Worm (Caenorhabditis elegans) whole organism, L3 larva: ENCODE measurements around the gene tctn-1.

Experiments used
- ama-1 ChIP-seq: fragments of 150-350 bp; optimal IDR thresholded peaks from 2 replicates; lab custom pipeline; 2018
- elt-3 ChIP-seq, 3 experiments: fragments of 150-350 bp in 1 of 3; sonication (generic microtip) in 2 of 3; optimal IDR thresholded peaks; 2 replicates in 2 of 3; 4 replicates in 1 of 3; lab custom pipeline; 2014 to 2017; ENCODE audit warnings: missing biosample characterization in 3 of 3, missing genetic modification characterization in 3 of 3
- eor-1 ChIP-seq, 2 experiments: fragments of 150-350 bp; optimal IDR thresholded peaks; 2 replicates each; lab custom pipeline; 2014 to 2018; ENCODE audit warnings: missing biosample characterization in 2 of 2, missing genetic modification characterization in 2 of 2
- jun-1 ChIP-seq: fragments of 150-350 bp; optimal IDR thresholded peaks from 2 replicates; lab custom pipeline; 2014; ENCODE audit warnings: missing biosample characterization, missing genetic modification reagents, missing genetic modification characterization
- lin-15B ChIP-seq: fragments of 150-350 bp; optimal IDR thresholded peaks from 2 replicates; lab custom pipeline; 2014; ENCODE audit warnings: missing biosample characterization, missing genetic modification characterization
- nfya-1 ChIP-seq: sonication (generic microtip); optimal IDR thresholded peaks from 2 replicates; lab custom pipeline; 2017; ENCODE audit warnings: missing genetic modification characterization, mild to moderate bottlenecking, missing compliant biosample characterization, antibody characterized with exemption, moderate library complexity; ENCODE audit not compliant: insufficient read depth
- nhr-12 ChIP-seq: fragments of 150-350 bp; optimal IDR thresholded peaks from 2 replicates; lab custom pipeline; 2014; ENCODE audit warnings: missing biosample characterization, missing genetic modification characterization
- nhr-76 ChIP-seq: fragments of 150-350 bp; sonication (generic microtip); optimal IDR thresholded peaks from 5 replicates; lab custom pipeline; 2014; ENCODE audit warnings: missing biosample characterization, missing genetic modification characterization
- pha-4 ChIP-seq: fragments of 150-350 bp; optimal IDR thresholded peaks from 2 replicates; lab custom pipeline; 2014; ENCODE audit warnings: missing biosample characterization, missing genetic modification reagents, missing genetic modification characterization
- zag-1 ChIP-seq: fragments of 150-350 bp; optimal IDR thresholded peaks from 2 replicates; lab custom pipeline; 2014; ENCODE audit warnings: missing biosample characterization, missing genetic modification characterization
- ztf-11 ChIP-seq: fragments of 150-350 bp; optimal IDR thresholded peaks from 2 replicates; lab custom pipeline; 2014; ENCODE audit warnings: missing biosample characterization, missing genetic modification characterization

- no peak for TF ChIP-seq zag-1
- no peak for TF ChIP-seq ztf-11 (tag; lab: Kevin White, UChicago)
- no peak for TF ChIP-seq jun-1 (tag; lab: Kevin White, UChicago)
- TF ChIP-seq elt-3 (tag; optimal IDR thresholded peaks at IDR 0.05; lab: Kevin White, UChicago), result no peak
- TF ChIP-seq nfya-1 (tag; lab: Kevin White, UChicago), result no peak
- TF ChIP-seq nhr-12 (tag; lab: Kevin White, UChicago), result no peak
- TF ChIP-seq eor-1 (tag; optimal IDR thresholded peaks at IDR 0.05; lab: Kevin White, UChicago), result no peak
- TF ChIP-seq pha-4, result no peak
- no peak for TF ChIP-seq nhr-76 (tag; lab: Kevin White, UChicago)
- TF ChIP-seq lin-15B (tag; lab: Kevin White, UChicago), result no peak
- TF ChIP-seq ama-1 (lab: Kevin White, UChicago), result no peak
Measured at ce11 chrIV:4703911-4704310, 43.7 kb downstream of the tctn-1 start, which contains the start of gene ogdh-1.
